Fruit fly (Drosophila melanogaster) whole organism, adult: ENCODE results near the gene Cyp1.

ENCODE experiments used
- CG12768 ChIP-seq: fragments of 200-800 bp; sonication (Bioruptor generic); optimal IDR thresholded peaks from 2 replicates; lab custom pipeline; 2017; ENCODE audit warnings: missing biosample characterization, missing genetic modification characterization, mild to moderate bottlenecking, moderate library complexity, missing genetic modification reagents
- CG14711 ChIP-seq: fragments of 200-800 bp; sonication (Bioruptor generic); optimal IDR thresholded peaks from 2 replicates; lab custom pipeline; 2018; ENCODE audit warnings: missing biosample characterization, mild to moderate bottlenecking, missing genetic modification characterization, moderate library complexity
- CG1620 ChIP-seq: fragments of 200-800 bp; sonication (Bioruptor generic); optimal IDR thresholded peaks from 2 replicates; lab custom pipeline; 2016; ENCODE audit warnings: missing biosample characterization, missing genetic modification characterization
- CG33017 ChIP-seq: fragments of 200-800 bp; sonication (Bioruptor generic); optimal IDR thresholded peaks from 2 replicates; lab custom pipeline; 2018; ENCODE audit warnings: missing biosample characterization, mild to moderate bottlenecking, missing genetic modification characterization, moderate library complexity
- CG5204 ChIP-seq: fragments of 200-800 bp; sonication (Bioruptor generic); optimal IDR thresholded peaks from 2 replicates; lab custom pipeline; 2016; ENCODE audit warnings: missing biosample characterization, missing genetic modification characterization
- CG7045 ChIP-seq: fragments of 200-800 bp; sonication (Bioruptor generic); optimal IDR thresholded peaks from 2 replicates; lab custom pipeline; 2017; ENCODE audit warnings: missing biosample characterization, mild to moderate bottlenecking, missing genetic modification characterization
- Hr96 ChIP-seq: fragments of 200-800 bp; sonication (Bioruptor generic); optimal IDR thresholded peaks from 2 replicates; lab custom pipeline; 2016; ENCODE audit warnings: missing biosample characterization, missing genetic modification characterization
- Mnt ChIP-seq: fragments of 200-800 bp; sonication (Bioruptor generic); optimal IDR thresholded peaks from 2 replicates; lab custom pipeline; 2016; ENCODE audit warnings: missing biosample characterization, mild to moderate bottlenecking, missing genetic modification characterization
- bab1 ChIP-seq: fragments of 200-800 bp; sonication (Bioruptor generic); optimal IDR thresholded peaks from 3 replicates; lab custom pipeline; 2019; ENCODE audit warnings: missing biosample characterization, mild to moderate bottlenecking, missing genetic modification characterization, moderate library complexity
- cic ChIP-seq: fragments of 200-800 bp; sonication (Bioruptor generic); optimal IDR thresholded peaks from 2 replicates; lab custom pipeline; 2017; ENCODE audit warnings: missing biosample characterization, mild to moderate bottlenecking, missing genetic modification characterization, moderate library complexity
- kay ChIP-seq: fragments of 200-800 bp; sonication (Bioruptor generic); peaks from one replicate; lab custom pipeline; 2016; ENCODE audit warnings: missing biosample characterization, missing genetic modification characterization, borderline replicate concordance

dm6 chrX:16313078-16313875 is 6.9 kb downstream of the Cyp1 start, which contains the start of the genes CG9915 and SWIP:
- TF ChIP-seq CG12768 (no peak), cic (GFP tag; lab: Kevin White, UChicago) (no peak), CG33017 (no peak), Mnt (GFP tag; lab: Kevin White, UChicago) (no peak), CG5204 (GFP tag; lab: Kevin White, UChicago) (no peak), CG7045 (GFP tag; lab: Kevin White, UChicago) (no peak), Hr96 (no peak), kay (GFP tag; lab: Kevin White, UChicago) (peak; percentile 55), bab1 (peak; percentile 79), CG1620 (GFP tag; lab: Kevin White, UChicago) (no peak), CG14711 (peak; percentile 14)
